Worm (Caenorhabditis elegans): Measurements from ENCODE around the gene F58G6.3.

Gene F58G6.3

ce11 chrIV:9677226-9677992 lies 24.1 kb downstream of the F58G6.3 start:
- TF ChIP-seq fkh-2 (tag; optimal IDR thresholded peaks at IDR 0.05), result no peak
- TF ChIP-seq aly-2 (tag; optimal IDR thresholded peaks at IDR 0.05), result no peak
- no peak for TF ChIP-seq ceh-16 (tag; optimal IDR thresholded peaks at IDR 0.05)
- no peak for TF ChIP-seq nhr-76 (tag; optimal IDR thresholded peaks at IDR 0.05)
- no peak for TF ChIP-seq ceh-9 (tag; optimal IDR thresholded peaks at IDR 0.05)
- no peak for TF ChIP-seq fos-1 (tag; optimal IDR thresholded peaks at IDR 0.05)
- peak; percentile 81 for TF ChIP-seq nhr-43 (tag; optimal IDR thresholded peaks at IDR 0.05; ENCODE audit: poor library complexity, severe bottlenecking)
- no peak for TF ChIP-seq eor-1 (tag; optimal IDR thresholded peaks at IDR 0.05)
- no peak for TF ChIP-seq unc-39 (tag; optimal IDR thresholded peaks at IDR 0.05)
- TF ChIP-seq nhr-28 (tag; optimal IDR thresholded peaks at IDR 0.05), result no peak
- TF ChIP-seq pqm-1 (tag; optimal IDR thresholded peaks at IDR 0.05), result peak; percentile 85
- no peak for TF ChIP-seq egl-27 (tag; optimal IDR thresholded peaks at IDR 0.05)
- peak; percentile 7 for TF ChIP-seq lin-15B (tag; optimal IDR thresholded peaks at IDR 0.05)
- TF ChIP-seq jun-1 (tag; optimal IDR thresholded peaks at IDR 0.05), result peak; percentile 32
- TF ChIP-seq unc-62 (GFP tag; optimal IDR thresholded peaks at IDR 0.05), result no peak
- TF ChIP-seq lin-39 (tag; optimal IDR thresholded peaks at IDR 0.05), result no peak
- TF ChIP-seq ztf-11 (tag; optimal IDR thresholded peaks at IDR 0.05), result no peak
- TF ChIP-seq ama-1 (optimal IDR thresholded peaks at IDR 0.05), result no peak
- no peak for TF ChIP-seq zag-1 (tag; optimal IDR thresholded peaks at IDR 0.05)
- TF ChIP-seq nhr-237 (tag; optimal IDR thresholded peaks at IDR 0.05), result no peak
- no peak for TF ChIP-seq nhr-11 (tag; optimal IDR thresholded peaks at IDR 0.05)
- no peak for TF ChIP-seq sea-2 (GFP tag; optimal IDR thresholded peaks at IDR 0.05)
- TF ChIP-seq mdl-1 (tag; optimal IDR thresholded peaks at IDR 0.05), result peak; percentile 96
- peak; percentile 48 for TF ChIP-seq ceh-28 (tag; optimal IDR thresholded peaks at IDR 0.05)
- no peak for TF ChIP-seq mml-1 (tag; optimal IDR thresholded peaks at IDR 0.05)
- peak; percentile 70 for TF ChIP-seq elt-2 (tag; optimal IDR thresholded peaks at IDR 0.05)
- TF ChIP-seq tbx-2 (tag; optimal IDR thresholded peaks at IDR 0.05), result peak; percentile 33
- TF ChIP-seq nfya-1 (tag; optimal IDR thresholded peaks at IDR 0.05; ENCODE audit: insufficient read depth), result peak; percentile 85
- TF ChIP-seq nhr-23 (tag; optimal IDR thresholded peaks at IDR 0.05), result peak; percentile 79
- TF ChIP-seq skn-1 (tag; optimal IDR thresholded peaks at IDR 0.05), result no peak
- TF ChIP-seq nhr-77 (tag; optimal IDR thresholded peaks at IDR 0.05), result no peak
- no peak for TF ChIP-seq nhr-12 (tag; optimal IDR thresholded peaks at IDR 0.05)
- TF ChIP-seq hmg-11 (tag; optimal IDR thresholded peaks at IDR 0.05), result peak; percentile 60
- TF ChIP-seq nhr-25 (tag; optimal IDR thresholded peaks at IDR 0.05), result peak; percentile 32
- peak; percentile 74 for TF ChIP-seq fkh-10 (GFP tag; optimal IDR thresholded peaks at IDR 0.05)
- peak in 1 of 3 experiments; percentile 70 for TF ChIP-seq elt-3 (tag; optimal IDR thresholded peaks at IDR 0.05)
- no peak for TF ChIP-seq snpc-4 (tag; optimal IDR thresholded peaks at IDR 0.05)
- no peak for TF ChIP-seq ZK546.5 (tag; optimal IDR thresholded peaks at IDR 0.05)
- no peak for TF ChIP-seq lsy-12 (tag; optimal IDR thresholded peaks at IDR 0.05)
- no peak for TF ChIP-seq daf-12 (tag; optimal IDR thresholded peaks at IDR 0.05)
- TF ChIP-seq elt-1 (tag; optimal IDR thresholded peaks at IDR 0.05), result no peak
- no peak for TF ChIP-seq nhr-67 (tag; optimal IDR thresholded peaks at IDR 0.05)
- no peak for TF ChIP-seq ztf-4 (tag; optimal IDR thresholded peaks at IDR 0.05)
- no peak for TF ChIP-seq egl-5 (tag; optimal IDR thresholded peaks at IDR 0.05)
- TF ChIP-seq R02D3.7 (tag; optimal IDR thresholded peaks at IDR 0.05), result no peak
- no peak for TF ChIP-seq ceh-82 (tag; optimal IDR thresholded peaks at IDR 0.05)
- TF ChIP-seq pha-4 (tag; optimal IDR thresholded peaks at IDR 0.05), result peak; percentile 83
